Worm (Caenorhabditis elegans) whole organism, L4 larva: ENCODE data around the gene F48G7.5.

Source experiments
- F10B5.3 ChIP-seq: sonication (generic microtip); optimal IDR thresholded peaks from 2 replicates; lab custom pipeline; 2016; ENCODE audit warnings: mild to moderate bottlenecking, missing genetic modification characterization, missing compliant biosample characterization
- F26F4.8 ChIP-seq: fragments of 200-800 bp; sonication (Bioruptor generic); conservative IDR thresholded peaks from 2 replicates; pipeline ENCODE4 v1.3.6; 2022; ENCODE audit warnings: missing genetic modification characterization, missing compliant biosample characterization
- R02D3.7 ChIP-seq: fragments of 150-350 bp; sonication (generic microtip); optimal IDR thresholded peaks from 3 replicates; lab custom pipeline; 2014; ENCODE audit warnings: missing biosample characterization, missing genetic modification characterization
- Y75B8A.6 ChIP-seq: fragments of 200-800 bp; sonication (Bioruptor generic); IDR thresholded peaks from 2 replicates; pipeline ENCODE4 v1.3.6; 2022; ENCODE audit warnings: missing genetic modification reagents, missing genetic modification characterization, missing compliant biosample characterization
- arid-1 ChIP-seq: fragments of 200-800 bp; sonication (Bioruptor generic); conservative IDR thresholded peaks from 2 replicates; pipeline ENCODE4 v1.3.6; 2022; ENCODE audit warnings: missing genetic modification reagents, missing genetic modification characterization, missing compliant biosample characterization
- ceh-32 ChIP-seq: sonication (generic microtip); optimal IDR thresholded peaks from 2 replicates; lab custom pipeline; 2016; ENCODE audit warnings: mild to moderate bottlenecking, missing genetic modification characterization, missing compliant biosample characterization; ENCODE audit not compliant: poor library complexity
- ctbp-1 ChIP-seq: fragments of 200-800 bp; sonication (Bioruptor generic); IDR thresholded peaks from 2 replicates; pipeline ENCODE4 v1.3.6; 2022; ENCODE audit warnings: missing genetic modification reagents, missing genetic modification characterization, missing compliant biosample characterization
- daf-19 ChIP-seq: fragments of 200-800 bp; sonication (Bioruptor generic); conservative IDR thresholded peaks from 2 replicates; pipeline ENCODE4 v1.3.6; 2022; ENCODE audit warnings: missing genetic modification characterization, missing compliant biosample characterization
- daf-8 ChIP-seq: fragments of 200-800 bp; sonication (Bioruptor generic); IDR thresholded peaks from 2 replicates; pipeline ENCODE4 v1.3.6; 2022; ENCODE audit warnings: missing genetic modification characterization, missing compliant biosample characterization
- dmd-6 ChIP-seq: fragments of 200-800 bp; sonication (Bioruptor generic); IDR thresholded peaks from 2 replicates; pipeline ENCODE4 v1.3.6; 2022; ENCODE audit warnings: missing genetic modification reagents, missing genetic modification characterization, missing compliant biosample characterization
- dmd-9 ChIP-seq: fragments of 200-800 bp; sonication (Bioruptor generic); IDR thresholded peaks from 2 replicates; pipeline ENCODE4 v1.3.6; 2022; ENCODE audit warnings: missing genetic modification reagents, missing genetic modification characterization, missing compliant biosample characterization
- dpl-1 ChIP-seq: fragments of 150-350 bp; optimal IDR thresholded peaks from 2 replicates; lab custom pipeline; 2014; ENCODE audit warnings: missing biosample characterization, missing genetic modification reagents, missing genetic modification characterization
- egl-27 ChIP-seq: sonication (generic microtip); optimal IDR thresholded peaks from 3 replicates; lab custom pipeline; 2017; ENCODE audit warnings: missing biosample characterization, missing genetic modification reagents, missing genetic modification characterization
- lim-7 ChIP-seq: fragments of 200-800 bp; sonication (Bioruptor generic); IDR thresholded peaks from 2 replicates; pipeline ENCODE4 v1.3.6; 2022; ENCODE audit warnings: missing genetic modification characterization, missing compliant biosample characterization
- lin-1 ChIP-seq: fragments of 200-800 bp; sonication (Bioruptor generic); IDR thresholded peaks from 2 replicates; pipeline ENCODE4 v1.3.6; 2022; ENCODE audit warnings: missing genetic modification reagents, missing genetic modification characterization, missing compliant biosample characterization
- lin-38 ChIP-seq: fragments of 200-800 bp; sonication (Bioruptor generic); IDR thresholded peaks from 2 replicates; pipeline ENCODE4 v1.3.6; 2022; ENCODE audit warnings: missing genetic modification reagents, missing genetic modification characterization, missing compliant biosample characterization
- lsy-2 ChIP-seq, 2 experiments: fragments of 150-350 bp in 1 of 2; sonication (generic microtip) in 1 of 2; optimal IDR thresholded peaks; 2 replicates each; lab custom pipeline; 2014 to 2017; ENCODE audit warnings: missing biosample characterization in 2 of 2, missing genetic modification characterization in 2 of 2
- madf-5 ChIP-seq, 2 experiments: fragments of 200-800 bp; sonication (Bioruptor generic); IDR thresholded peaks; 2 replicates each; pipeline ENCODE4 v1.3.6; 2022; ENCODE audit warnings: missing compliant biosample characterization in 2 of 2, missing genetic modification characterization in 2 of 2
- mdl-1 ChIP-seq, 2 experiments: fragments of 150-350 bp in 1 of 2; sonication (generic microtip) in 1 of 2; optimal IDR thresholded peaks; 2 replicates each; lab custom pipeline; 2014 to 2017; ENCODE audit warnings: missing biosample characterization in 2 of 2, missing genetic modification characterization in 2 of 2
- mes-2 ChIP-seq: sonication (generic microtip); optimal IDR thresholded peaks from 2 replicates; lab custom pipeline; 2016; ENCODE audit warnings: missing genotype, mild to moderate bottlenecking, missing genetic modification characterization, missing compliant biosample characterization; ENCODE audit not compliant: poor library complexity, severe bottlenecking
- mxl-3 ChIP-seq: fragments of 200-800 bp; sonication (Bioruptor generic); optimal IDR thresholded peaks from 2 replicates; lab custom pipeline; 2018; ENCODE audit warnings: mild to moderate bottlenecking, missing genetic modification characterization, missing compliant biosample characterization
- nhr-10 ChIP-seq: fragments of 150-350 bp; optimal IDR thresholded peaks from 2 replicates; lab custom pipeline; 2014; ENCODE audit warnings: missing biosample characterization, missing genetic modification characterization
- nhr-237 ChIP-seq: sonication (generic microtip); optimal IDR thresholded peaks from 2 replicates; lab custom pipeline; 2017; ENCODE audit warnings: missing biosample characterization, missing genetic modification characterization
- nhr-25 ChIP-seq: sonication (generic microtip); optimal IDR thresholded peaks from 2 replicates; lab custom pipeline; 2017; ENCODE audit warnings: missing genetic modification characterization, mild to moderate bottlenecking, missing compliant biosample characterization, antibody characterized with exemption, moderate library complexity, borderline replicate concordance; ENCODE audit not compliant: insufficient read depth
- nhr-28 ChIP-seq: fragments of 150-350 bp; optimal IDR thresholded peaks from 2 replicates; lab custom pipeline; 2014; ENCODE audit warnings: missing biosample characterization, missing genetic modification characterization
- nhr-41 ChIP-seq: fragments of 200-800 bp; sonication (Bioruptor generic); IDR thresholded peaks from 2 replicates; pipeline ENCODE4 v1.3.6; 2022; ENCODE audit warnings: missing genetic modification reagents, missing genetic modification characterization, missing compliant biosample characterization
- nhr-48 ChIP-seq: sonication (generic microtip); optimal IDR thresholded peaks from 2 replicates; lab custom pipeline; 2016; ENCODE audit warnings: mild to moderate bottlenecking, missing genetic modification characterization, missing compliant biosample characterization
- nhr-77 ChIP-seq: fragments of 150-350 bp; optimal IDR thresholded peaks from 2 replicates; lab custom pipeline; 2014; ENCODE audit warnings: missing biosample characterization, missing genetic modification characterization
- saeg-2 ChIP-seq: fragments of 200-800 bp; sonication (Bioruptor generic); IDR thresholded peaks from 2 replicates; pipeline ENCODE4 v1.3.6; 2022; ENCODE audit warnings: missing genetic modification reagents, missing genetic modification characterization, missing compliant biosample characterization
- set-16 ChIP-seq: fragments of 200-800 bp; sonication (Bioruptor generic); IDR thresholded peaks from 2 replicates; pipeline ENCODE4 v1.3.6; 2022; ENCODE audit warnings: missing genetic modification reagents, missing genetic modification characterization, missing compliant biosample characterization
- skn-1 ChIP-seq: fragments of 150-350 bp; optimal IDR thresholded peaks from 2 replicates; lab custom pipeline; 2014; ENCODE audit warnings: missing biosample characterization, missing genetic modification characterization
- snpc-1.2 ChIP-seq: fragments of 200-800 bp; sonication (Bioruptor generic); IDR thresholded peaks from 2 replicates; pipeline ENCODE4 v1.3.6; 2022; ENCODE audit warnings: missing genetic modification reagents, missing genetic modification characterization, missing compliant biosample characterization
- spr-1 ChIP-seq: sonication (generic microtip); optimal IDR thresholded peaks from 2 replicates; lab custom pipeline; 2016; ENCODE audit warnings: mild to moderate bottlenecking, missing genetic modification characterization, missing compliant biosample characterization
- tra-1 ChIP-seq: fragments of 200-800 bp; sonication (Bioruptor generic); IDR thresholded peaks from 2 replicates; pipeline ENCODE4 v1.3.6; 2022; ENCODE audit warnings: missing genetic modification reagents, missing genetic modification characterization, missing compliant biosample characterization
- unc-130 ChIP-seq: sonication (generic microtip); optimal IDR thresholded peaks from 2 replicates; lab custom pipeline; 2016; ENCODE audit warnings: missing genetic modification reagents, missing genetic modification characterization, missing compliant biosample characterization
- zfp-3 ChIP-seq: fragments of 200-800 bp; sonication (Bioruptor generic); conservative IDR thresholded peaks from 2 replicates; pipeline ENCODE4 v1.3.6; 2022; ENCODE audit warnings: missing genetic modification reagents, missing genetic modification characterization, missing compliant biosample characterization
- zip-2 ChIP-seq: fragments of 150-350 bp; optimal IDR thresholded peaks from 2 replicates; lab custom pipeline; 2014; ENCODE audit warnings: missing biosample characterization, missing genetic modification characterization

Gene F48G7.5

ce11 chrV:664337-664847 lies 41.7 kb upstream of the F48G7.5 start, which contains the start of the genes F31F4.11 and srh-266:
Gene F31F4.11 (minus strand): TSS chrV:664437.
Gene srh-266 (plus strand): TSS chrV:664797.
- TF ChIP-seq nhr-41 (GFP tag; lab: Robert Waterston, UW) (no peak), nhr-48 (tag; lab: Kevin White, UChicago) (no peak), lin-38 (GFP tag; lab: Robert Waterston, UW) (no peak), arid-1 (GFP tag; lab: Robert Waterston, UW) (no peak), ceh-32 (tag; lab: Kevin White, UChicago) (no peak), zip-2 (tag; lab: Kevin White, UChicago) (no peak), nhr-28 (tag; lab: Kevin White, UChicago) (no peak), dpl-1 (GFP tag; lab: Kevin White, UChicago) (no peak), F10B5.3 (tag; lab: Kevin White, UChicago) (no peak), set-16 (GFP tag; lab: Robert Waterston, UW) (no peak)

ce11 chrV:660210-660609 lies 37.5 kb upstream of the F48G7.5 start, which contains the start of gene F31F4.17:
Gene F31F4.17 (minus strand): TSS chrV:660310.
- TF ChIP-seq nhr-25 (no peak), mxl-3 (no peak), nhr-10 (no peak), unc-130 (GFP tag; lab: Kevin White, UChicago) (no peak), mes-2 (tag; lab: Kevin White, UChicago) (no peak), nhr-41 (GFP tag; lab: Robert Waterston, UW) (no peak), mdl-1 (tag; optimal IDR thresholded peaks at IDR 0.05; lab: Kevin White, UChicago) (no peak), egl-27 (tag; lab: Kevin White, UChicago) (no peak), daf-8 (no peak), nhr-28 (tag; lab: Kevin White, UChicago) (no peak), dmd-6 (GFP tag; lab: Robert Waterston, UW) (no peak), zfp-3 (GFP tag; lab: Robert Waterston, UW) (no peak), lsy-2 (tag; optimal IDR thresholded peaks at IDR 0.05; lab: Kevin White, UChicago) (no peak), spr-1 (tag; lab: Kevin White, UChicago) (no peak), lin-1 (GFP tag; lab: Robert Waterston, UW) (no peak), F26F4.8 (no peak), nhr-237 (tag; lab: Kevin White, UChicago) (no peak), dmd-9 (GFP tag; lab: Robert Waterston, UW) (no peak)

ce11 chrV:658140-658539 lies 35.4 kb upstream of the F48G7.5 start:
- peak; percentile 59; the same call in 1 of the 2 replicates for TF ChIP-seq lim-7 (GFP tag; lab: Robert Waterston, UW)

- TF ChIP-seq saeg-2 (GFP tag; lab: Robert Waterston, UW) (no peak), madf-5 (GFP tag; IDR thresholded peaks at IDR 0.05; lab: Robert Waterston, UW) (no peak), snpc-1.2 (GFP tag; lab: Robert Waterston, UW) (no peak), Y75B8A.6 (GFP tag; lab: Robert Waterston, UW) (no peak), daf-19 (GFP tag; lab: Robert Waterston, UW) (no peak), skn-1 (no peak), tra-1 (GFP tag; lab: Robert Waterston, UW) (no peak), lsy-2 (tag; optimal IDR thresholded peaks at IDR 0.05; lab: Kevin White, UChicago) (no peak), dmd-9 (GFP tag; lab: Robert Waterston, UW) (no peak), nhr-77 (no peak), R02D3.7 (no peak), nhr-25 (no peak), mxl-3 (no peak), ctbp-1 (no peak), set-16 (GFP tag; lab: Robert Waterston, UW) (no peak)
These were observed 34.9 kb upstream of the F48G7.5 start, which contains the start of gene srh-246 for ce11 chrV:657678-658077. Gene srh-246 (minus strand): TSS chrV:657778.
